Worm (Caenorhabditis elegans) whole organism, L4/young adult: ENCODE results near the gene lurp-4.

ENCODE experiments used
- W03F9.2 ChIP-seq: fragments of 150-350 bp; optimal IDR thresholded peaks from 2 replicates; lab custom pipeline; 2014; ENCODE audit warnings: missing biosample characterization, missing genetic modification characterization
- dao-5 ChIP-seq: sonication (generic microtip); optimal IDR thresholded peaks from 2 replicates; lab custom pipeline; 2016; ENCODE audit warnings: missing genotype, missing genetic modification characterization, moderate library complexity, missing compliant biosample characterization
- him-1 ChIP-seq: sonication (generic microtip); optimal IDR thresholded peaks from 2 replicates; lab custom pipeline; 2016; ENCODE audit warnings: missing genotype, missing genetic modification reagents, missing genetic modification characterization, missing compliant biosample characterization

Gene lurp-4

ce11 chrV:13092349-13092748, at the start of gene lurp-4:
lurp-4 (plus strand) TSS chrV:13092649.
- no peak for TF ChIP-seq him-1 (tag; lab: Kevin White, UChicago)
- TF ChIP-seq dao-5: no peak
- no peak for TF ChIP-seq W03F9.2 (tag; lab: Kevin White, UChicago)

ce11 chrV:13043195-13043762, 49.2 kb upstream of the lurp-4 start, which contains the start of gene lap-2:
lap-2 (plus strand) TSS chrV:13043712.
- no peak for TF ChIP-seq him-1 (tag; lab: Kevin White, UChicago)
- TF ChIP-seq W03F9.2 (tag; lab: Kevin White, UChicago): no peak
- no peak for TF ChIP-seq dao-5

ce11 chrV:13043832-13044521, 48.5 kb upstream of the lurp-4 start:
- TF ChIP-seq W03F9.2 (tag; lab: Kevin White, UChicago): no peak

- TF ChIP-seq W03F9.2 (tag; lab: Kevin White, UChicago) (no peak), him-1 (tag; lab: Kevin White, UChicago) (no peak), dao-5 (no peak)
Measured at ce11 chrV:13045017-13045416, 47.4 kb upstream of the lurp-4 start.

ce11 chrV:13046125-13047123, 46.0 kb upstream of the lurp-4 start:
- TF ChIP-seq dao-5 (no peak), W03F9.2 (tag; lab: Kevin White, UChicago) (no peak), him-1 (tag; lab: Kevin White, UChicago) (no peak)

ce11 chrV:13047574-13048030, 44.8 kb upstream of the lurp-4 start, which contains the start of gene W07G4.5:
W07G4.5 (plus strand) TSS chrV:13047980.
- TF ChIP-seq him-1 (tag; lab: Kevin White, UChicago) (no peak), W03F9.2 (tag; lab: Kevin White, UChicago) (no peak), dao-5 (no peak)

ce11 chrV:13049149-13049610, 43.3 kb upstream of the lurp-4 start, which contains the start of gene W07G4.8:
W07G4.8 (minus strand) TSS chrV:13049560.
- no peak for TF ChIP-seq him-1 (tag; lab: Kevin White, UChicago)
- no peak for TF ChIP-seq dao-5
- no peak for TF ChIP-seq W03F9.2 (tag; lab: Kevin White, UChicago)

- TF ChIP-seq dao-5 (no peak), him-1 (tag; lab: Kevin White, UChicago) (no peak), W03F9.2 (tag; lab: Kevin White, UChicago) (no peak)
Measured at ce11 chrV:13053635-13054034, 38.8 kb upstream of the lurp-4 start, which contains the start of gene srr-1. srr-1 (minus strand) TSS chrV:13053735.

- TF ChIP-seq W03F9.2 (tag; lab: Kevin White, UChicago) (no peak), him-1 (tag; lab: Kevin White, UChicago) (no peak), dao-5 (no peak)
Measured at ce11 chrV:13061836-13062235, 30.6 kb upstream of the lurp-4 start, which contains the start of gene F42E8.1. F42E8.1 (plus strand) TSS chrV:13062136.

- TF ChIP-seq him-1 (tag; lab: Kevin White, UChicago) (no peak), W03F9.2 (tag; lab: Kevin White, UChicago) (no peak), dao-5 (no peak)
Measured at ce11 chrV:13063402-13063801, 29.0 kb upstream of the lurp-4 start.

ce11 chrV:13064164-13064563, 28.3 kb upstream of the lurp-4 start:
- no peak for TF ChIP-seq W03F9.2 (tag; lab: Kevin White, UChicago)
- no peak for TF ChIP-seq dao-5
- no peak for TF ChIP-seq him-1 (tag; lab: Kevin White, UChicago)

ce11 chrV:13070278-13070677, 22.2 kb upstream of the lurp-4 start:
- no peak for TF ChIP-seq dao-5
- TF ChIP-seq him-1 (tag; lab: Kevin White, UChicago): no peak
- no peak for TF ChIP-seq W03F9.2 (tag; lab: Kevin White, UChicago)

ce11 chrV:13071052-13071451, 21.4 kb upstream of the lurp-4 start, which contains the start of gene C34B4.3:
C34B4.3 (minus strand) TSS chrV:13071152.
- TF ChIP-seq him-1 (tag; lab: Kevin White, UChicago) (no peak), W03F9.2 (tag; lab: Kevin White, UChicago) (no peak), dao-5 (no peak)
